Worm (Caenorhabditis elegans) whole organism, L4 larva: Measurements from ENCODE around the gene sth-1.

Experiments
- D1046.2 ChIP-seq: fragments of 200-800 bp; sonication (Bioruptor generic); IDR thresholded peaks from 2 replicates; pipeline ENCODE4 v1.3.6; 2022; ENCODE audit warnings: missing genetic modification characterization, missing compliant biosample characterization
- F26F4.8 ChIP-seq: fragments of 200-800 bp; sonication (Bioruptor generic); conservative IDR thresholded peaks from 2 replicates; pipeline ENCODE4 v1.3.6; 2022; ENCODE audit warnings: missing genetic modification characterization, missing compliant biosample characterization
- F44E2.7 ChIP-seq: fragments of 200-800 bp; sonication (Bioruptor generic); IDR thresholded peaks from 2 replicates; pipeline ENCODE4 v2.1.2; 2022; ENCODE audit warnings: missing genetic modification characterization, missing compliant biosample characterization
- R02D3.7 ChIP-seq: fragments of 150-350 bp; sonication (generic microtip); optimal IDR thresholded peaks from 3 replicates; lab custom pipeline; 2014; ENCODE audit warnings: missing biosample characterization, missing genetic modification characterization
- Y105C5A.15 ChIP-seq: fragments of 200-800 bp; sonication (Bioruptor generic); IDR thresholded peaks from 2 replicates; pipeline ENCODE4 v1.3.6; 2022; ENCODE audit warnings: missing genetic modification characterization, missing compliant biosample characterization
- Y48G9A.11 ChIP-seq: fragments of 200-800 bp; sonication (Bioruptor generic); IDR thresholded peaks from 2 replicates; pipeline ENCODE4 v1.3.6; 2022; ENCODE audit warnings: missing genetic modification reagents, missing genetic modification characterization, missing compliant biosample characterization
- aha-1 ChIP-seq: fragments of 150-350 bp; peaks from one replicate; lab custom pipeline; 2014; ENCODE audit warnings: missing biosample characterization, missing genetic modification characterization
- aly-2 ChIP-seq: sonication (generic microtip); optimal IDR thresholded peaks from 2 replicates; lab custom pipeline; 2018; ENCODE audit warnings: missing biosample characterization, missing genetic modification characterization
- ama-1 ChIP-seq: fragments of 150-350 bp; optimal IDR thresholded peaks from 2 replicates; lab custom pipeline; 2014; ENCODE audit warnings: inconsistent platforms, mixed read lengths
- attf-4 ChIP-seq: sonication (generic microtip); optimal IDR thresholded peaks from 3 replicates; lab custom pipeline; 2017; ENCODE audit warnings: missing biosample characterization, missing genetic modification characterization
- ceh-82 ChIP-seq: sonication (generic microtip); optimal IDR thresholded peaks from 2 replicates; lab custom pipeline; 2017; ENCODE audit warnings: missing biosample characterization, missing genetic modification characterization
- ces-1 ChIP-seq: fragments of 150-350 bp; sonication (generic microtip); optimal IDR thresholded peaks from 4 replicates; lab custom pipeline; 2014; ENCODE audit warnings: missing biosample characterization, missing genetic modification reagents, missing genetic modification characterization
- cey-2 ChIP-seq: sonication (generic microtip); optimal IDR thresholded peaks from 3 replicates; lab custom pipeline; 2017; ENCODE audit warnings: missing genetic modification characterization, mild to moderate bottlenecking, missing compliant biosample characterization, antibody characterized with exemption, borderline replicate concordance; ENCODE audit not compliant: insufficient read depth
- ctbp-1 ChIP-seq: fragments of 200-800 bp; sonication (Bioruptor generic); IDR thresholded peaks from 2 replicates; pipeline ENCODE4 v1.3.6; 2022; ENCODE audit warnings: missing genetic modification reagents, missing genetic modification characterization, missing compliant biosample characterization
- daf-12 ChIP-seq: fragments of 150-350 bp; optimal IDR thresholded peaks from 2 replicates; lab custom pipeline; 2014; ENCODE audit warnings: missing biosample characterization, missing genetic modification reagents, missing genetic modification characterization
- dmd-6 ChIP-seq: fragments of 200-800 bp; sonication (Bioruptor generic); IDR thresholded peaks from 2 replicates; pipeline ENCODE4 v1.3.6; 2022; ENCODE audit warnings: missing genetic modification reagents, missing genetic modification characterization, missing compliant biosample characterization
- dmd-9 ChIP-seq: fragments of 200-800 bp; sonication (Bioruptor generic); IDR thresholded peaks from 2 replicates; pipeline ENCODE4 v1.3.6; 2022; ENCODE audit warnings: missing genetic modification reagents, missing genetic modification characterization, missing compliant biosample characterization
- duxl-1 ChIP-seq: sonication (generic microtip); optimal IDR thresholded peaks from 2 replicates; lab custom pipeline; 2016; ENCODE audit warnings: mild to moderate bottlenecking, missing genetic modification characterization, moderate library complexity, missing compliant biosample characterization; ENCODE audit not compliant: poor library complexity
- egl-27 ChIP-seq: sonication (generic microtip); optimal IDR thresholded peaks from 3 replicates; lab custom pipeline; 2017; ENCODE audit warnings: missing biosample characterization, missing genetic modification reagents, missing genetic modification characterization
- fos-1 ChIP-seq: fragments of 150-350 bp; optimal IDR thresholded peaks from 2 replicates; lab custom pipeline; 2014; ENCODE audit warnings: missing biosample characterization, missing genetic modification characterization
- gei-8 ChIP-seq: fragments of 200-800 bp; sonication (Bioruptor generic); optimal IDR thresholded peaks from 2 replicates; lab custom pipeline; 2018; ENCODE audit warnings: mild to moderate bottlenecking, missing genetic modification characterization, missing compliant biosample characterization
- hif-1 ChIP-seq, 2 experiments: sonication (generic microtip); optimal IDR thresholded peaks; 2 replicates each; lab custom pipeline; 2016 to 2017; ENCODE audit warnings: missing compliant biosample characterization in 2 of 2, missing genetic modification characterization in 2 of 2, missing genetic modification reagents in 2 of 2, missing genotype in 2 of 2, mild to moderate bottlenecking in 1 of 2
- hlh-11 ChIP-seq: fragments of 200-800 bp; sonication (Bioruptor generic); optimal IDR thresholded peaks from 2 replicates; lab custom pipeline; 2018; ENCODE audit warnings: mild to moderate bottlenecking, missing genetic modification characterization, missing compliant biosample characterization
- lin-29 ChIP-seq: fragments of 200-800 bp; sonication (Bioruptor generic); IDR thresholded peaks from 2 replicates; pipeline ENCODE4 v1.3.6; 2022; ENCODE audit warnings: missing genetic modification reagents, missing genetic modification characterization, missing compliant biosample characterization
- lin-38 ChIP-seq: fragments of 200-800 bp; sonication (Bioruptor generic); IDR thresholded peaks from 2 replicates; pipeline ENCODE4 v1.3.6; 2022; ENCODE audit warnings: missing genetic modification reagents, missing genetic modification characterization, missing compliant biosample characterization
- madf-5 ChIP-seq, 2 experiments: fragments of 200-800 bp; sonication (Bioruptor generic); IDR thresholded peaks; 2 replicates each; pipeline ENCODE4 v1.3.6; 2022; ENCODE audit warnings: missing compliant biosample characterization in 2 of 2, missing genetic modification characterization in 2 of 2
- mdt-29 ChIP-seq: fragments of 200-800 bp; sonication (Bioruptor generic); IDR thresholded peaks from 2 replicates; pipeline ENCODE4 v1.3.6; 2022; ENCODE audit warnings: missing genetic modification reagents, missing genetic modification characterization, missing compliant biosample characterization
- mep-1 ChIP-seq: fragments of 150-350 bp; sonication (generic microtip); optimal IDR thresholded peaks from 3 replicates; lab custom pipeline; 2014; ENCODE audit warnings: missing biosample characterization, missing genetic modification characterization
- mes-2 ChIP-seq: sonication (generic microtip); optimal IDR thresholded peaks from 2 replicates; lab custom pipeline; 2016; ENCODE audit warnings: missing genotype, mild to moderate bottlenecking, missing genetic modification characterization, missing compliant biosample characterization; ENCODE audit not compliant: poor library complexity, severe bottlenecking
- mxl-2 ChIP-seq: fragments of 200-800 bp; sonication (Bioruptor generic); conservative IDR thresholded peaks from 2 replicates; pipeline ENCODE4 v1.3.6; 2022; ENCODE audit warnings: missing genetic modification reagents, missing genetic modification characterization, missing compliant biosample characterization
- nhr-10 ChIP-seq: fragments of 150-350 bp; optimal IDR thresholded peaks from 2 replicates; lab custom pipeline; 2014; ENCODE audit warnings: missing biosample characterization, missing genetic modification characterization
- nhr-102 ChIP-seq: sonication (generic microtip); optimal IDR thresholded peaks from 2 replicates; lab custom pipeline; 2016; ENCODE audit warnings: mild to moderate bottlenecking, missing genetic modification characterization, moderate library complexity, missing compliant biosample characterization
- nhr-25 ChIP-seq: sonication (generic microtip); optimal IDR thresholded peaks from 2 replicates; lab custom pipeline; 2017; ENCODE audit warnings: missing genetic modification characterization, mild to moderate bottlenecking, missing compliant biosample characterization, antibody characterized with exemption, moderate library complexity, borderline replicate concordance; ENCODE audit not compliant: insufficient read depth
- nhr-28 ChIP-seq: fragments of 150-350 bp; optimal IDR thresholded peaks from 2 replicates; lab custom pipeline; 2014; ENCODE audit warnings: missing biosample characterization, missing genetic modification characterization
- nhr-41 ChIP-seq: fragments of 200-800 bp; sonication (Bioruptor generic); IDR thresholded peaks from 2 replicates; pipeline ENCODE4 v1.3.6; 2022; ENCODE audit warnings: missing genetic modification reagents, missing genetic modification characterization, missing compliant biosample characterization
- nhr-42 ChIP-seq: fragments of 200-800 bp; sonication (Bioruptor generic); IDR thresholded peaks from 2 replicates; pipeline ENCODE4 v1.3.6; 2022; ENCODE audit warnings: missing genetic modification characterization, missing compliant biosample characterization
- nhr-48 ChIP-seq: sonication (generic microtip); optimal IDR thresholded peaks from 2 replicates; lab custom pipeline; 2016; ENCODE audit warnings: mild to moderate bottlenecking, missing genetic modification characterization, missing compliant biosample characterization
- nhr-6 ChIP-seq: fragments of 150-350 bp; optimal IDR thresholded peaks from 2 replicates; lab custom pipeline; 2014; ENCODE audit warnings: missing biosample characterization, missing genetic modification characterization
- nhr-77 ChIP-seq: fragments of 150-350 bp; optimal IDR thresholded peaks from 2 replicates; lab custom pipeline; 2014; ENCODE audit warnings: missing biosample characterization, missing genetic modification characterization
- pha-4 ChIP-seq, 2 experiments: fragments of 150-350 bp in 1 of 2; fragments of 200-800 bp in 1 of 2; sonication (Bioruptor generic) in 1 of 2; IDR thresholded peaks in 1 of 2; optimal IDR thresholded peaks in 1 of 2; 2 replicates each; pipeline versions ENCODE4 v1.3.6 to Lab custom; 2014 to 2022; ENCODE audit warnings: missing genetic modification characterization in 2 of 2, missing genetic modification reagents in 2 of 2, missing biosample characterization in 1 of 2, missing compliant biosample characterization in 1 of 2
- saeg-2 ChIP-seq: fragments of 200-800 bp; sonication (Bioruptor generic); IDR thresholded peaks from 2 replicates; pipeline ENCODE4 v1.3.6; 2022; ENCODE audit warnings: missing genetic modification reagents, missing genetic modification characterization, missing compliant biosample characterization
- skn-1 ChIP-seq: fragments of 150-350 bp; optimal IDR thresholded peaks from 2 replicates; lab custom pipeline; 2014; ENCODE audit warnings: missing biosample characterization, missing genetic modification characterization
- tag-97 ChIP-seq: fragments of 200-800 bp; sonication (Bioruptor generic); IDR thresholded peaks from 2 replicates; pipeline ENCODE4 v1.3.6; 2022; ENCODE audit warnings: missing genetic modification characterization, missing compliant biosample characterization
- unc-130 ChIP-seq: sonication (generic microtip); optimal IDR thresholded peaks from 2 replicates; lab custom pipeline; 2016; ENCODE audit warnings: missing genetic modification reagents, missing genetic modification characterization, missing compliant biosample characterization
- unc-39 ChIP-seq: sonication (generic microtip); optimal IDR thresholded peaks from 2 replicates; lab custom pipeline; 2017; ENCODE audit warnings: missing biosample characterization, missing genetic modification characterization
- zag-1 ChIP-seq: fragments of 150-350 bp; optimal IDR thresholded peaks from 2 replicates; lab custom pipeline; 2014; ENCODE audit warnings: missing biosample characterization, missing genetic modification characterization
- ztf-11 ChIP-seq: fragments of 150-350 bp; optimal IDR thresholded peaks from 2 replicates; lab custom pipeline; 2014; ENCODE audit warnings: missing biosample characterization, missing genetic modification characterization

The sth-1 gene

ce11 chrV:8039606-8040005 is 12.3 kb upstream of the sth-1 start:
- TF ChIP-seq ama-1 (lab: Kevin White, UChicago) (peak; percentile 70), madf-5 (GFP tag; IDR thresholded peaks at IDR 0.05; lab: Robert Waterston, UW) (no peak), egl-27 (tag; lab: Kevin White, UChicago) (no peak)

DNA sequence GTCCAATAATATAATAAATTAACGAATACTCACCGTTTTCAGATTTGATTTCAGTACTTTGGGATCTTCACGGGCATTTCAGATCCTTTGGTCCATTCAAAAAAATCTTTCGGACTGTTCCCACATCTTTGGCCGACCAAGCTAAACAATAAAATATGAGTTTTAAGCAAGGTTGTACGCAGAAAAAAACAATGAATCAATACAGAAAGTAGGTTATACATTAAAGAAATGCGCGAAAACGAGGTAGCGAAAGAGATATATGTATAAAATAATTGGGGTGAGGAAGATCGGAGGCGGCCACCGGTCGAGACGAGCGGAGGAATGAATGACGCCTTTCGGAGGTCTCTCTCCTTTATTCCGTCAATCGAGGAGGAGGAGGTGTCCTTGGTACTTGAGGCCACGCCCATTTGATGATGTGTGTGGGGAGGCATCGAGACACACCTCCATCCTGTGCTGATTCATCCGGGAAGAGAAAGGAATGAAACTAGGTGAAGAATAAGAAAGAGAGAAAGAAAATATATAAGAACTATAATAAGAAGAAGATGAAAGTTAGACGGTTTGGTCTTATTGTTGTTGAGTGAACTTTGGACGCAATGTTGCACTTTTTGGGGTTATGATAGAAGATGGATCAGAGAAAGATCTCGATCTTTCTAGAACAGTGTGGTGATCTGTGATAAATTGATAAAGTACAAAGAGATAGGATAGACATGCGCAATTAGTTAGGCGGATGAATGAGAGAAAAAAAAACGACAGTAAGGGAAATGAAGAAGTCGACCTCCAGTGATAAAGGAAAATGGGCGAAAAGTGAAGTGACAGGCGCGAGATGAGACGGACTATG is 11.5 kb upstream of the sth-1 start:
- TF ChIP-seq ama-1 (lab: Kevin White, UChicago) (peak; percentile 88), Y48G9A.11 (GFP tag; lab: Robert Waterston, UW) (no peak), nhr-77 (no peak), F26F4.8 (GFP tag; lab: Robert Waterston, UW) (no peak), dmd-9 (GFP tag; lab: Robert Waterston, UW) (no peak), unc-39 (no peak), lin-29 (GFP tag; lab: Robert Waterston, UW) (no peak), attf-4 (tag; lab: Kevin White, UChicago) (no peak), lin-38 (no peak), ztf-11 (tag; lab: Kevin White, UChicago) (no peak), hlh-11 (tag; lab: Kevin White, UChicago) (peak; percentile 43), aha-1 (tag; lab: Kevin White, UChicago) (peak; percentile 48), duxl-1 (tag; lab: Kevin White, UChicago) (no peak), F44E2.7 (GFP tag; lab: Robert Waterston, UW) (no peak), nhr-25 (no peak), daf-12 (tag; lab: Kevin White, UChicago) (no peak), R02D3.7 (tag; lab: Kevin White, UChicago) (no peak), nhr-6 (tag; lab: Kevin White, UChicago) (no peak), saeg-2 (GFP tag; lab: Robert Waterston, UW) (no peak), dmd-6 (GFP tag; lab: Robert Waterston, UW) (0 out of 2 replicates have a peak, but pooled peaks have one; percentile 13), ctbp-1 (no peak), mep-1 (tag; lab: Kevin White, UChicago) (peak; percentile 5), D1046.2 (GFP tag; lab: Robert Waterston, UW) (no peak), tag-97 (GFP tag; lab: Robert Waterston, UW) (no peak), Y105C5A.15 (no peak), unc-130 (GFP tag; lab: Kevin White, UChicago) (no peak), mxl-2 (GFP tag; lab: Robert Waterston, UW) (no peak), hif-1 (tag; optimal IDR thresholded peaks at IDR 0.05; lab: Kevin White, UChicago) (no peak), gei-8 (GFP tag; lab: Kevin White, UChicago) (no peak), nhr-41 (GFP tag; lab: Robert Waterston, UW) (no peak), aly-2 (tag; lab: Kevin White, UChicago) (no peak), nhr-10 (tag; lab: Kevin White, UChicago) (no peak), mdt-29 (GFP tag; lab: Robert Waterston, UW) (peak; percentile 73; the same call in 1 of the 2 replicates), ceh-82 (tag; lab: Kevin White, UChicago) (no peak), ces-1 (GFP tag; lab: Kevin White, UChicago) (no peak), zag-1 (tag; lab: Kevin White, UChicago) (no peak), mes-2 (tag; lab: Kevin White, UChicago) (peak; percentile 4), nhr-102 (no peak), fos-1 (tag; lab: Kevin White, UChicago) (no peak), nhr-28 (tag; lab: Kevin White, UChicago) (peak; percentile 43), skn-1 (no peak), pha-4 (GFP tag; IDR thresholded peaks at IDR 0.05; lab: Robert Waterston, UW) (no peak), pha-4 (tag; optimal IDR thresholded peaks at IDR 0.05; lab: Kevin White, UChicago) (no peak), nhr-42 (GFP tag; lab: Robert Waterston, UW) (no peak), nhr-48 (tag; lab: Kevin White, UChicago) (peak; percentile 51), cey-2 (no peak)
